Fruit fly (Drosophila melanogaster): ENCODE results near the gene CG15357.

CG15357 gene

dm6 chr2L:1980708-1981339 lies 35.3 kb upstream of the CG15357 start, which contains the start of the genes CG15356 and CG15362 (continued):
- peak; percentile 71 for TF ChIP-seq NFAT (GFP tag; IDR thresholded peaks at IDR 0.05)
- TF ChIP-seq Eip74EF (GFP tag; optimal IDR thresholded peaks at IDR 0.05): no peak
- no peak for TF ChIP-seq Awh (GFP tag; IDR thresholded peaks at IDR 0.05)
- peak; percentile 17 for TF ChIP-seq CG10979 (tag; optimal IDR thresholded peaks at IDR 0.05)
- TF ChIP-seq mld (GFP tag; IDR thresholded peaks at IDR 0.05; ENCODE audit: partially characterized antibody): peak; percentile 98
- peak; percentile 15 for TF ChIP-seq mam (GFP tag; optimal IDR thresholded peaks at IDR 0.05)
- TF ChIP-seq Med (GFP tag): peak; percentile 85
- TF ChIP-seq CG17359 (tag; optimal IDR thresholded peaks at IDR 0.05): peak; percentile 25
- TF ChIP-seq nmo (GFP tag; optimal IDR thresholded peaks at IDR 0.05): peak; percentile 64
- peak; percentile 85 for TF ChIP-seq CG4617 (GFP tag; optimal IDR thresholded peaks at IDR 0.05; ENCODE audit: borderline replicate concordance)
- peak; percentile 100 for TF ChIP-seq hb (GFP tag; IDR thresholded peaks at IDR 0.05; ENCODE audit: partially characterized antibody)
- no peak for TF ChIP-seq CG3726 (GFP tag; IDR thresholded peaks at IDR 0.05)
- TF ChIP-seq B-H2 (GFP tag; optimal IDR thresholded peaks at IDR 0.05): no peak
- TF ChIP-seq ftz-f1 (GFP tag; optimal IDR thresholded peaks at IDR 0.05): no peak
- peak; percentile 19 for TF ChIP-seq CG17829 (tag; optimal IDR thresholded peaks at IDR 0.05)
- peak; percentile 99 for TF ChIP-seq chinmo (GFP tag; IDR thresholded peaks at IDR 0.05; ENCODE audit: partially characterized antibody)
- TF ChIP-seq Xbp1 (GFP tag; optimal IDR thresholded peaks at IDR 0.05): peak; percentile 42
- TF ChIP-seq CG2129 (GFP tag; IDR thresholded peaks at IDR 0.05; ENCODE audit: partially characterized antibody): peak; percentile 94
- TF ChIP-seq unc-4 (GFP tag; IDR thresholded peaks at IDR 0.05; ENCODE audit: partially characterized antibody): peak; percentile 99
- peak; percentile 98 for TF ChIP-seq Dll (GFP tag; IDR thresholded peaks at IDR 0.05; ENCODE audit: partially characterized antibody)
- no peak for TF ChIP-seq tio (GFP tag; optimal IDR thresholded peaks at IDR 0.05)
- no peak for TF ChIP-seq schlank (tag; optimal IDR thresholded peaks at IDR 0.05)
- TF ChIP-seq eyg (GFP tag; optimal IDR thresholded peaks at IDR 0.05): no peak
- TF ChIP-seq onecut (GFP tag; IDR thresholded peaks at IDR 0.05): no peak
- TF ChIP-seq slp2 (GFP tag; optimal IDR thresholded peaks at IDR 0.05): no peak
- peak; percentile 20 for TF ChIP-seq CG1647 (GFP tag; optimal IDR thresholded peaks at IDR 0.05)
- TF ChIP-seq kni (GFP tag; optimal IDR thresholded peaks at IDR 0.05): no peak
- no peak for TF ChIP-seq Stat92E (GFP tag; optimal IDR thresholded peaks at IDR 0.05)
- TF ChIP-seq CG8089 (GFP tag; optimal IDR thresholded peaks at IDR 0.05): no peak
- peak; percentile 78 for TF ChIP-seq Rfx (GFP tag; IDR thresholded peaks at IDR 0.05)
- TF ChIP-seq bigmax (GFP tag; optimal IDR thresholded peaks at IDR 0.05): no peak
- no peak for TF ChIP-seq jumu (GFP tag; optimal IDR thresholded peaks at IDR 0.05)
- TF ChIP-seq CG3407 (GFP tag; optimal IDR thresholded peaks at IDR 0.05): no peak
- TF ChIP-seq Pdp1 (GFP tag; optimal IDR thresholded peaks at IDR 0.05): peak in 1 of 2 experiments; percentile 27
- peak; percentile 98 for TF ChIP-seq zen2 (GFP tag; IDR thresholded peaks at IDR 0.05; ENCODE audit: partially characterized antibody)
- TF ChIP-seq CG12236 (GFP tag; optimal IDR thresholded peaks at IDR 0.05): no peak
- no peak for TF ChIP-seq fu2 (GFP tag; optimal IDR thresholded peaks at IDR 0.05)
- TF ChIP-seq CG3995 (GFP tag; optimal IDR thresholded peaks at IDR 0.05): peak; percentile 88
- no peak for TF ChIP-seq Dad (GFP tag; optimal IDR thresholded peaks at IDR 0.05)
- no peak for TF ChIP-seq grn (GFP tag; optimal IDR thresholded peaks at IDR 0.05)
- TF ChIP-seq Six4 (GFP tag; optimal IDR thresholded peaks at IDR 0.05): no peak
- peak; percentile 12; the same call in 1 of the 3 replicates for TF ChIP-seq B-H1 (GFP tag; IDR thresholded peaks at IDR 0.05)
- peak; percentile 89 for TF ChIP-seq Ets65A (GFP tag)
- peak; percentile 98 for TF ChIP-seq CG14860 (GFP tag; IDR thresholded peaks at IDR 0.05; ENCODE audit: partially characterized antibody)
- TF ChIP-seq BEAF-32 (GFP tag; optimal IDR thresholded peaks at IDR 0.05): peak; percentile 98
- TF ChIP-seq Dp (GFP tag; optimal IDR thresholded peaks at IDR 0.05): peak; percentile 65
- 0 out of 2 replicates have a peak, but pooled peaks have one; percentile 18 for TF ChIP-seq CG6689 (GFP tag; IDR thresholded peaks at IDR 0.05)
- no peak for TF ChIP-seq cato (GFP tag; optimal IDR thresholded peaks at IDR 0.05; ENCODE audit: borderline replicate concordance)
